Worm (Caenorhabditis elegans): ENCODE data around the gene F57E7.4.

ce11 chrV:16445676-16446075 lies 35.1 kb downstream of the F57E7.4 start, which contains the start of gene T08G3.6:
- TF ChIP-seq jun-1 (tag; optimal IDR thresholded peaks at IDR 0.05), result no peak
- TF ChIP-seq cey-2 (tag; optimal IDR thresholded peaks at IDR 0.05; ENCODE audit: borderline replicate concordance, insufficient read depth), result no peak
- TF ChIP-seq nhr-28 (tag; optimal IDR thresholded peaks at IDR 0.05), result no peak
- no peak for TF ChIP-seq spr-3 (GFP tag; optimal IDR thresholded peaks at IDR 0.05)
- no peak for TF ChIP-seq daf-8 (GFP tag; IDR thresholded peaks at IDR 0.05)
